Fruit fly (Drosophila melanogaster) Kc167 (cell line): ENCODE data around the gene r-l.

ENCODE experiments used
- Myc ChIP-seq: fragments of >200 bp; optimal IDR thresholded peaks from 2 replicates; lab custom pipeline; 2017; ENCODE audit warnings: missing external identifiers
- insv ChIP-seq: fragments of >200 bp; optimal IDR thresholded peaks from 3 replicates; lab custom pipeline; 2018; ENCODE audit warnings: missing external identifiers

dm6 chr3R:21065696-21066080 lies 7.4 kb downstream of the r-l start:
- TF ChIP-seq Myc (lab: Kevin White, UChicago) (no peak), insv (lab: Kevin White, UChicago) (no peak)
